Fruit fly (Drosophila melanogaster) whole organism, embryonic: ENCODE measurements around the gene CG32454.

Experiments used
- Atf-2 ChIP-seq: fragments of 200-800 bp; sonication (Bioruptor generic); optimal IDR thresholded peaks from 2 replicates; lab custom pipeline; 2016; ENCODE audit warnings: missing biosample characterization, missing genetic modification characterization
- BEAF-32 ChIP-seq: fragments of 200-800 bp; sonication (Bioruptor generic); optimal IDR thresholded peaks from 3 replicates; lab custom pipeline; 2017; ENCODE audit warnings: missing biosample characterization, missing genetic modification characterization, mild to moderate bottlenecking, moderate library complexity, missing genetic modification reagents
- CG10209 ChIP-seq: fragments of 200-800 bp; sonication (Bioruptor generic); optimal IDR thresholded peaks from 3 replicates; lab custom pipeline; 2017; ENCODE audit warnings: missing biosample characterization, mild to moderate bottlenecking, missing genetic modification characterization, missing genetic modification reagents
- CG1024 ChIP-seq: fragments of 200-800 bp; sonication (Bioruptor generic); IDR thresholded peaks from 2 replicates; pipeline ENCODE4 v1.3.6; 2022; ENCODE audit warnings: missing biosample characterization, missing genetic modification characterization
- CG14050 ChIP-seq: fragments of 200-800 bp; sonication (Bioruptor generic); IDR thresholded peaks from 3 replicates; pipeline ENCODE4 v1.3.6; 2022; ENCODE audit warnings: missing biosample characterization, missing genetic modification characterization
- CG16815 ChIP-seq: fragments of 200-800 bp; sonication (Bioruptor generic); optimal IDR thresholded peaks from 3 replicates; lab custom pipeline; 2017; ENCODE audit warnings: missing biosample characterization, mild to moderate bottlenecking, missing genetic modification characterization
- CG17361 ChIP-seq: fragments of 200-800 bp; sonication (Bioruptor generic); IDR thresholded peaks from 3 replicates; pipeline ENCODE4 v1.3.6; 2022; ENCODE audit warnings: missing biosample characterization, missing genetic modification characterization
- CG18262 ChIP-seq: fragments of 200-800 bp; optimal IDR thresholded peaks from 3 replicates; lab custom pipeline; 2019; ENCODE audit warnings: missing biosample characterization, mild to moderate bottlenecking, missing genetic modification characterization, moderate library complexity
- CG2199 ChIP-seq: fragments of 200-800 bp; sonication (Bioruptor generic); IDR thresholded peaks from 3 replicates; pipeline ENCODE4 v1.3.6; 2022; ENCODE audit warnings: missing biosample characterization, missing genetic modification characterization
- CG2202 ChIP-seq: fragments of 200-800 bp; sonication (Bioruptor generic); optimal IDR thresholded peaks from 2 replicates; lab custom pipeline; 2018; ENCODE audit warnings: missing biosample characterization, mild to moderate bottlenecking, missing genetic modification characterization
- CG32772 ChIP-seq: fragments of 200-800 bp; sonication (Bioruptor generic); IDR thresholded peaks from 2 replicates; pipeline ENCODE4 v1.3.6; 2022; ENCODE audit warnings: missing biosample characterization, missing genetic modification characterization
- CG6813 ChIP-seq: fragments of 200-800 bp; sonication (Bioruptor generic); optimal IDR thresholded peaks from 2 replicates; lab custom pipeline; 2017; ENCODE audit warnings: missing biosample characterization, missing genetic modification characterization, mild to moderate bottlenecking, moderate library complexity, missing genetic modification reagents
- CG7963 ChIP-seq: fragments of 200-800 bp; sonication (Bioruptor generic); IDR thresholded peaks from 3 replicates; pipeline ENCODE4 v1.3.6; 2022; ENCODE audit warnings: missing biosample characterization, missing genetic modification characterization; ENCODE audit not compliant: partially characterized antibody
- CG8290 ChIP-seq, 3 experiments: fragments of 200-800 bp; sonication (Bioruptor generic); optimal IDR thresholded peaks; 2 replicates each; lab custom pipeline; 2016 to 2019; ENCODE audit warnings: missing biosample characterization in 3 of 3, missing genetic modification characterization in 3 of 3, mild to moderate bottlenecking in 2 of 3, moderate library complexity in 1 of 3
- CG9817 ChIP-seq: fragments of 200-800 bp; sonication (Bioruptor generic); optimal IDR thresholded peaks from 2 replicates; lab custom pipeline; 2018; ENCODE audit warnings: missing biosample characterization, mild to moderate bottlenecking, missing genetic modification characterization, moderate library complexity
- CG9876 ChIP-seq: fragments of 200-800 bp; sonication (Bioruptor generic); optimal IDR thresholded peaks from 2 replicates; lab custom pipeline; 2016; ENCODE audit warnings: missing biosample characterization, missing genetic modification characterization
- Dbx ChIP-seq: fragments of 200-800 bp; sonication (Bioruptor generic); IDR thresholded peaks from 3 replicates; pipeline ENCODE4 v1.3.6; 2022; ENCODE audit warnings: missing biosample characterization, missing genetic modification characterization
- HLHmδ ChIP-seq: fragments of 200-800 bp; sonication (Bioruptor generic); optimal IDR thresholded peaks from 2 replicates; lab custom pipeline; 2018; ENCODE audit warnings: missing biosample characterization, mild to moderate bottlenecking, missing genetic modification characterization, moderate library complexity
- HmgD ChIP-seq: fragments of 200-800 bp; sonication (Bioruptor generic); optimal IDR thresholded peaks from 3 replicates; lab custom pipeline; 2016; ENCODE audit warnings: missing biosample characterization, missing genetic modification characterization
- Hr3 ChIP-seq: fragments of 200-800 bp; sonication (Bioruptor generic); optimal IDR thresholded peaks from 3 replicates; lab custom pipeline; 2016; ENCODE audit warnings: missing biosample characterization, missing genetic modification characterization
- Hsf ChIP-seq: fragments of 200-800 bp; sonication (Bioruptor generic); optimal IDR thresholded peaks from 3 replicates; lab custom pipeline; 2016; ENCODE audit warnings: missing biosample characterization, missing genetic modification characterization
- Jarid2 ChIP-seq: fragments of 200-800 bp; sonication (Bioruptor generic); optimal IDR thresholded peaks from 3 replicates; lab custom pipeline; 2017; ENCODE audit warnings: mild to moderate bottlenecking, missing biosample characterization, missing genetic modification reagents, missing genetic modification characterization
- PHDP ChIP-seq: fragments of 200-800 bp; sonication (Bioruptor generic); optimal IDR thresholded peaks from 3 replicates; lab custom pipeline; 2018; ENCODE audit warnings: missing biosample characterization, mild to moderate bottlenecking, missing genetic modification characterization, moderate library complexity
- Ptx1 ChIP-seq: fragments of 200-800 bp; sonication (Bioruptor generic); IDR thresholded peaks from 2 replicates; pipeline ENCODE4 v1.3.6; 2022; ENCODE audit warnings: missing biosample characterization, missing genetic modification characterization
- Scr ChIP-seq: fragments of 200-800 bp; sonication (Bioruptor generic); IDR thresholded peaks from 2 replicates; pipeline ENCODE4 v1.3.6; 2022; ENCODE audit warnings: missing biosample characterization, missing genetic modification characterization; ENCODE audit not compliant: partially characterized antibody
- Xbp1 ChIP-seq: fragments of 200-800 bp; sonication (Bioruptor generic); optimal IDR thresholded peaks from 3 replicates; lab custom pipeline; 2016; ENCODE audit warnings: missing biosample characterization, mild to moderate bottlenecking, missing genetic modification characterization
- ap ChIP-seq: fragments of 200-800 bp; sonication (Bioruptor generic); IDR thresholded peaks from 2 replicates; pipeline ENCODE4 v1.3.6; 2022; ENCODE audit warnings: missing biosample characterization, missing genetic modification characterization
- ase ChIP-seq: fragments of 200-800 bp; sonication (Bioruptor generic); IDR thresholded peaks from 3 replicates; pipeline ENCODE4 v1.3.6; 2022; ENCODE audit warnings: missing biosample characterization, missing genetic modification characterization
- bab2 ChIP-seq: fragments of 200-800 bp; sonication (Bioruptor generic); optimal IDR thresholded peaks from 2 replicates; lab custom pipeline; 2016; ENCODE audit warnings: missing biosample characterization, missing genetic modification characterization
- bcd ChIP-seq: fragments of 200-800 bp; sonication (Bioruptor generic); optimal IDR thresholded peaks from 2 replicates; lab custom pipeline; 2017; ENCODE audit warnings: missing biosample characterization, mild to moderate bottlenecking, missing genetic modification characterization
- crp ChIP-seq, 2 experiments: fragments of 200-800 bp; sonication (Bioruptor generic); optimal IDR thresholded peaks; 2 replicates in 1 of 2; 3 replicates in 1 of 2; lab custom pipeline; 2017; ENCODE audit warnings: missing biosample characterization in 2 of 2, missing genetic modification characterization in 2 of 2, mild to moderate bottlenecking in 1 of 2, moderate library complexity in 1 of 2
- danr ChIP-seq: fragments of 200-800 bp; sonication (Bioruptor generic); IDR thresholded peaks from 2 replicates; pipeline ENCODE4 v1.3.6; 2022; ENCODE audit warnings: missing biosample characterization, missing genetic modification characterization
- dmrt11E ChIP-seq: fragments of 200-800 bp; sonication (Bioruptor generic); optimal IDR thresholded peaks from 3 replicates; lab custom pipeline; 2018; ENCODE audit warnings: missing biosample characterization, mild to moderate bottlenecking, missing genetic modification characterization, moderate library complexity
- ewg ChIP-seq: fragments of 200-800 bp; sonication (Bioruptor generic); optimal IDR thresholded peaks from 3 replicates; lab custom pipeline; 2017; ENCODE audit warnings: mild to moderate bottlenecking, missing biosample characterization, missing genetic modification reagents, missing genetic modification characterization
- hth ChIP-seq: fragments of >200 bp; optimal IDR thresholded peaks from 2 replicates; lab custom pipeline; 2017; ENCODE audit warnings: inconsistent platforms
- inv ChIP-seq: fragments of 200-800 bp; sonication (Bioruptor generic); IDR thresholded peaks from 2 replicates; pipeline ENCODE4 v1.3.6; 2022; ENCODE audit warnings: missing biosample characterization, missing genetic modification characterization; ENCODE audit not compliant: partially characterized antibody
- jumu ChIP-seq: fragments of 200-800 bp; sonication (Bioruptor generic); optimal IDR thresholded peaks from 3 replicates; lab custom pipeline; 2016; ENCODE audit warnings: missing biosample characterization, missing genetic modification characterization
- kah ChIP-seq: fragments of 200-800 bp; sonication (Bioruptor generic); optimal IDR thresholded peaks from 2 replicates; lab custom pipeline; 2018; ENCODE audit warnings: missing biosample characterization, mild to moderate bottlenecking, missing genetic modification characterization
- luna ChIP-seq: fragments of 200-800 bp; sonication (Bioruptor generic); optimal IDR thresholded peaks from 2 replicates; lab custom pipeline; 2016; ENCODE audit warnings: missing biosample characterization, missing genetic modification characterization
- nau ChIP-seq: fragments of 200-800 bp; sonication (Bioruptor generic); optimal IDR thresholded peaks from 3 replicates; lab custom pipeline; 2017; ENCODE audit warnings: missing biosample characterization, mild to moderate bottlenecking, missing genetic modification characterization, missing genetic modification reagents
- org-1 ChIP-seq: fragments of 200-800 bp; sonication (Bioruptor generic); optimal IDR thresholded peaks from 2 replicates; lab custom pipeline; 2017; ENCODE audit warnings: missing biosample characterization, missing genetic modification characterization
- phol ChIP-seq: fragments of 200-800 bp; sonication (Bioruptor generic); optimal IDR thresholded peaks from 3 replicates; lab custom pipeline; 2018; ENCODE audit warnings: missing biosample characterization, mild to moderate bottlenecking, missing genetic modification characterization, moderate library complexity
- sima ChIP-seq: fragments of 200-800 bp; sonication (Bioruptor generic); optimal IDR thresholded peaks from 2 replicates; lab custom pipeline; 2016; ENCODE audit warnings: missing biosample characterization, missing genetic modification characterization
- slbo ChIP-seq: fragments of 200-800 bp; sonication (Bioruptor generic); IDR thresholded peaks from 2 replicates; pipeline ENCODE4 v1.3.6; 2022; ENCODE audit warnings: missing biosample characterization, missing genetic modification characterization
- tio ChIP-seq: fragments of 200-800 bp; sonication (Bioruptor generic); optimal IDR thresholded peaks from 2 replicates; lab custom pipeline; 2017; ENCODE audit warnings: missing biosample characterization, missing genetic modification characterization, inconsistent platforms
- ttk ChIP-seq: fragments of 200-800 bp; sonication (Bioruptor generic); IDR thresholded peaks from 2 replicates; pipeline ENCODE4 v2.1.2; 2022; ENCODE audit warnings: missing biosample characterization, missing genetic modification characterization
- unpg ChIP-seq: fragments of 200-800 bp; sonication (Bioruptor generic); optimal IDR thresholded peaks from 3 replicates; lab custom pipeline; 2018; ENCODE audit warnings: missing biosample characterization, mild to moderate bottlenecking, missing genetic modification characterization, moderate library complexity
- z ChIP-seq: fragments of 200-800 bp; sonication (Bioruptor generic); IDR thresholded peaks from 3 replicates; pipeline ENCODE4 v1.3.6; 2022; ENCODE audit warnings: missing biosample characterization, missing genetic modification characterization
- zfh2 ChIP-seq: fragments of 200-800 bp; sonication (Bioruptor generic); optimal IDR thresholded peaks from 2 replicates; lab custom pipeline; 2016; ENCODE audit warnings: missing biosample characterization, missing genetic modification characterization

The CG32454 gene

dm6 chr3L:22717137-22717767 is 12.3 kb upstream of the CG32454 start, which contains the start of the genes ArfGAP3 and CG32452 (continued):
- TF ChIP-seq CG7963 (GFP tag; lab: Robert Waterston, UW) (no peak), CG32772 (0 out of 2 replicates have a peak, but pooled peaks have one; percentile 41), Ptx1 (GFP tag; lab: Robert Waterston, UW) (peak; percentile 80), phol (tag; lab: Kevin White, UChicago) (peak; percentile 80), Dbx (GFP tag; lab: Robert Waterston, UW) (peak; percentile 82), sima (GFP tag; lab: Kevin White, UChicago) (no peak), ttk (GFP tag; lab: Robert Waterston, UW) (peak; percentile 58), HLHmδ (GFP tag; lab: Kevin White, UChicago) (peak; percentile 56), CG8290 (GFP tag; optimal IDR thresholded peaks at IDR 0.05; lab: Kevin White, UChicago) (peak; percentile 66), CG8290 (tag; optimal IDR thresholded peaks at IDR 0.05; lab: Kevin White, UChicago) (peak; percentile 24 to 71), CG9817 (peak; percentile 75), unpg (GFP tag; lab: Kevin White, UChicago) (peak; percentile 68), CG16815 (GFP tag; lab: Kevin White, UChicago) (peak; percentile 51), z (GFP tag; lab: Robert Waterston, UW) (no peak), CG17361 (GFP tag; lab: Robert Waterston, UW) (peak; percentile 92), jumu (GFP tag; lab: Kevin White, UChicago) (peak; percentile 39), hth (no peak), CG2202 (tag; lab: Kevin White, UChicago) (peak; percentile 22), ap (GFP tag; lab: Robert Waterston, UW) (peak; percentile 44), bab2 (GFP tag; lab: Kevin White, UChicago) (peak; percentile 67), zfh2 (GFP tag; lab: Kevin White, UChicago) (peak; percentile 80), BEAF-32 (GFP tag; lab: Kevin White, UChicago) (peak; percentile 75), CG2199 (GFP tag; lab: Robert Waterston, UW) (no peak), tio (GFP tag; lab: Kevin White, UChicago) (no peak), Scr (GFP tag; lab: Robert Waterston, UW) (peak; percentile 75), CG18262 (tag; lab: Kevin White, UChicago) (peak; percentile 77), slbo (GFP tag; lab: Robert Waterston, UW) (peak; percentile 77), Hr3 (GFP tag; lab: Kevin White, UChicago) (peak; percentile 67), dmrt11E (peak; percentile 67), CG6813 (peak; percentile 35), CG1024 (GFP tag; lab: Robert Waterston, UW) (0 out of 2 replicates have a peak, but pooled peaks have one; percentile 28), org-1 (no peak), danr (GFP tag; lab: Robert Waterston, UW) (0 out of 2 replicates have a peak, but pooled peaks have one; percentile 27), inv (GFP tag; lab: Robert Waterston, UW) (peak; percentile 47), Hsf (peak; percentile 84), ewg (peak; percentile 34), Jarid2 (GFP tag; lab: Kevin White, UChicago) (peak; percentile 30), Xbp1 (peak; percentile 85), CG14050 (GFP tag; lab: Robert Waterston, UW) (peak; percentile 61), nau (peak; percentile 4), PHDP (tag; lab: Kevin White, UChicago) (peak; percentile 66), Atf-2 (no peak), kah (GFP tag; lab: Kevin White, UChicago) (peak; percentile 61), ase (peak; percentile 65), CG10209 (GFP tag; lab: Kevin White, UChicago) (peak; percentile 70), CG9876 (GFP tag; lab: Kevin White, UChicago) (peak; percentile 7), HmgD (GFP tag; lab: Kevin White, UChicago) (peak; percentile 41), bcd (peak; percentile 67), crp (GFP tag; optimal IDR thresholded peaks at IDR 0.05; lab: Kevin White, UChicago) (peak in 1 of 2 experiments; percentile 44), luna (GFP tag; lab: Kevin White, UChicago) (peak; percentile 50)
